Worm (Caenorhabditis elegans) whole organism, mixed stage, embryonic: ENCODE data around the gene F56A8.4.

Experiments
- bed-3 ChIP-seq: fragments of 200-800 bp; sonication (Bioruptor generic); optimal IDR thresholded peaks from 3 replicates; lab custom pipeline; 2018; ENCODE audit warnings: mild to moderate bottlenecking, missing genetic modification characterization, moderate library complexity, missing compliant biosample characterization
- ceh-43 ChIP-seq: fragments of 200-800 bp; sonication (Bioruptor generic); optimal IDR thresholded peaks from 2 replicates; lab custom pipeline; 2018; ENCODE audit warnings: mild to moderate bottlenecking, missing genetic modification characterization, moderate library complexity, missing compliant biosample characterization
- ces-1 ChIP-seq: fragments of 150-350 bp; optimal IDR thresholded peaks from 2 replicates; lab custom pipeline; 2014; ENCODE audit warnings: missing biosample characterization, missing genetic modification reagents, missing genetic modification characterization
- cnd-1 ChIP-seq: fragments of 200-800 bp; sonication (Bioruptor generic); optimal IDR thresholded peaks from 2 replicates; lab custom pipeline; 2018; ENCODE audit warnings: mild to moderate bottlenecking, missing genetic modification characterization, missing compliant biosample characterization
- elt-1 ChIP-seq: sonication (generic microtip); optimal IDR thresholded peaks from 2 replicates; lab custom pipeline; 2017; ENCODE audit warnings: missing genetic modification characterization, mild to moderate bottlenecking, missing compliant biosample characterization, antibody characterized with exemption, moderate library complexity, borderline replicate concordance; ENCODE audit not compliant: insufficient read depth
- elt-3 ChIP-seq: fragments of 150-350 bp; optimal IDR thresholded peaks from 2 replicates; lab custom pipeline; 2014; ENCODE audit warnings: missing biosample characterization, missing genetic modification characterization
- hlh-1 ChIP-seq: fragments of 150-350 bp; optimal IDR thresholded peaks from 2 replicates; lab custom pipeline; 2014; ENCODE audit warnings: missing biosample characterization, missing genetic modification reagents, missing genetic modification characterization
- mep-1 ChIP-seq: fragments of 150-350 bp; optimal IDR thresholded peaks from 2 replicates; lab custom pipeline; 2017; ENCODE audit warnings: missing biosample characterization, missing genetic modification reagents, missing genetic modification characterization, inconsistent platforms
- nhr-237 ChIP-seq: fragments of 150-350 bp; optimal IDR thresholded peaks from 2 replicates; lab custom pipeline; 2014; ENCODE audit warnings: missing biosample characterization, missing genetic modification characterization
- nhr-76 ChIP-seq: sonication (generic microtip); optimal IDR thresholded peaks from 2 replicates; lab custom pipeline; 2017; ENCODE audit warnings: missing biosample characterization, missing genetic modification characterization
- pha-4 ChIP-seq: fragments of 150-350 bp; optimal IDR thresholded peaks from 2 replicates; lab custom pipeline; 2018; ENCODE audit warnings: missing biosample characterization, missing genetic modification reagents, missing genetic modification characterization
- snpc-4 ChIP-seq: fragments of 150-350 bp; optimal IDR thresholded peaks from 2 replicates; lab custom pipeline; 2014; ENCODE audit warnings: missing biosample characterization, missing genetic modification characterization
- unc-39 ChIP-seq: fragments of 150-350 bp; optimal IDR thresholded peaks from 2 replicates; lab custom pipeline; 2014; ENCODE audit warnings: missing biosample characterization, missing genetic modification characterization
- unc-62 ChIP-seq: fragments of 150-350 bp; optimal IDR thresholded peaks from 2 replicates; lab custom pipeline; 2014; ENCODE audit warnings: missing biosample characterization, missing genetic modification reagents, missing genetic modification characterization

DNA sequence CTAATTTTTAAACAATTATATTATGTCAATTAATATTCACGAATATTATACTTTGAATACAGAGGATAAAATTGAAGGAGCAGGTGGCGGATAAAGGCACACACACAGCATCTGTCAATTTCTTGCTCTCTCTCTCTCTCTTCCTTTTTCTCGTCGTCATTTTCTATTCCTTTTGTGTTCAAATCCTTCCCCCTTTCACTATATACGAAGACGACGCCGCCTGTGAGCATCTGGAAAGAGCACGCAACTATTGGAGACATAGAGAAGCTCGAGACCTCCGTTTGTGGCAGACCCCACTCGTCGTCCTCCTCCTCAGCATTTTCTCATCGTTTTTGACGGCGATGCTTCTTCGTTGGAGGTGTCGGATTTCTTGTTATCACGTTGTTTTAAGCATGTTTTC lies 4.9 kb upstream of the F56A8.4 start:
- peak; percentile 86 for TF ChIP-seq ces-1 (GFP tag; lab: Kevin White, UChicago)
- no peak for TF ChIP-seq nhr-76 (tag; lab: Kevin White, UChicago)
- no peak for TF ChIP-seq snpc-4 (tag; lab: Kevin White, UChicago)
- TF ChIP-seq cnd-1 (tag; lab: Kevin White, UChicago): peak; percentile 87
- TF ChIP-seq mep-1: no peak
- no peak for TF ChIP-seq nhr-237
- TF ChIP-seq pha-4 (tag; lab: Kevin White, UChicago): no peak
- no peak for TF ChIP-seq ceh-43 (GFP tag; lab: Kevin White, UChicago)
- no peak for TF ChIP-seq bed-3
- no peak for TF ChIP-seq elt-3 (tag; lab: Kevin White, UChicago)
- no peak for TF ChIP-seq elt-1
- TF ChIP-seq hlh-1 (tag; lab: Kevin White, UChicago): peak; percentile 14
- no peak for TF ChIP-seq unc-39 (tag; lab: Kevin White, UChicago)
- no peak for TF ChIP-seq unc-62 (GFP tag; lab: Kevin White, UChicago)
